Fruit fly (Drosophila melanogaster) whole organism, pupa: Measurements from ENCODE around the gene CG17362.

Experiments
- CG10348 ChIP-seq: fragments of 200-800 bp; sonication (Bioruptor generic); IDR thresholded peaks from 2 replicates; pipeline ENCODE4 v1.3.6; 2022; ENCODE audit warnings: missing biosample characterization, missing genetic modification characterization
- CG12605 ChIP-seq: fragments of 200-800 bp; sonication (Bioruptor generic); IDR thresholded peaks from 2 replicates; pipeline ENCODE4 v1.3.6; 2022; ENCODE audit warnings: missing biosample characterization, missing genetic modification characterization
- CG13204 ChIP-seq: fragments of 200-800 bp; sonication (Bioruptor generic); optimal IDR thresholded peaks from 2 replicates; lab custom pipeline; 2018; ENCODE audit warnings: missing biosample characterization, mild to moderate bottlenecking, missing genetic modification characterization, moderate library complexity
- CG14655 ChIP-seq: fragments of 200-800 bp; sonication (Bioruptor generic); optimal IDR thresholded peaks from 3 replicates; lab custom pipeline; 2017; ENCODE audit warnings: mild to moderate bottlenecking, missing biosample characterization, missing genetic modification reagents, missing genetic modification characterization
- CG15710 ChIP-seq: fragments of 200-800 bp; sonication (Bioruptor generic); optimal IDR thresholded peaks from 2 replicates; lab custom pipeline; 2018; ENCODE audit warnings: missing biosample characterization, mild to moderate bottlenecking, missing genetic modification characterization, moderate library complexity
- CG17806 ChIP-seq: fragments of 200-800 bp; sonication (Bioruptor generic); optimal IDR thresholded peaks from 2 replicates; lab custom pipeline; 2018; ENCODE audit warnings: missing biosample characterization, mild to moderate bottlenecking, missing genetic modification characterization, moderate library complexity
- CG32121 ChIP-seq: fragments of 200-800 bp; sonication (Bioruptor generic); IDR thresholded peaks from 2 replicates; pipeline ENCODE4 v1.3.6; 2022; ENCODE audit warnings: missing biosample characterization, missing genetic modification characterization
- CG34367 ChIP-seq: fragments of 200-800 bp; sonication (Bioruptor generic); optimal IDR thresholded peaks from 2 replicates; lab custom pipeline; 2018; ENCODE audit warnings: missing biosample characterization, mild to moderate bottlenecking, missing genetic modification characterization
- CG4496 ChIP-seq: fragments of 200-800 bp; sonication (Bioruptor generic); IDR thresholded peaks from 3 replicates; pipeline ENCODE4 v1.3.6; 2022; ENCODE audit warnings: missing biosample characterization, missing genetic modification characterization
- CG8159 ChIP-seq: fragments of 200-800 bp; sonication (Bioruptor generic); optimal IDR thresholded peaks from 3 replicates; lab custom pipeline; 2018; ENCODE audit warnings: missing biosample characterization, mild to moderate bottlenecking, missing genetic modification characterization, moderate library complexity
- CG8301 ChIP-seq: fragments of 200-800 bp; sonication (Bioruptor generic); optimal IDR thresholded peaks from 2 replicates; lab custom pipeline; 2018; ENCODE audit warnings: missing biosample characterization, mild to moderate bottlenecking, missing genetic modification characterization
- CG9948 ChIP-seq: fragments of 200-800 bp; sonication (Bioruptor generic); optimal IDR thresholded peaks from 2 replicates; lab custom pipeline; 2018; ENCODE audit warnings: missing biosample characterization, mild to moderate bottlenecking, missing genetic modification characterization, moderate library complexity
- D1 ChIP-seq: fragments of 200-800 bp; sonication (Bioruptor generic); optimal IDR thresholded peaks from 2 replicates; lab custom pipeline; 2018; ENCODE audit warnings: missing biosample characterization, mild to moderate bottlenecking, missing genetic modification characterization, moderate library complexity
- EcR ChIP-seq: fragments of 200-800 bp; sonication (Bioruptor generic); optimal IDR thresholded peaks from 3 replicates; lab custom pipeline; 2019; ENCODE audit warnings: missing biosample characterization, missing genetic modification characterization, mild to moderate bottlenecking, moderate library complexity, missing genetic modification reagents
- Ets98B ChIP-seq: fragments of 200-800 bp; sonication (Bioruptor generic); IDR thresholded peaks from 2 replicates; pipeline ENCODE4 v1.3.6; 2022; ENCODE audit warnings: missing biosample characterization, missing genetic modification characterization
- Pif1A ChIP-seq: fragments of 200-800 bp; sonication (Bioruptor generic); optimal IDR thresholded peaks from 3 replicates; lab custom pipeline; 2016; ENCODE audit warnings: missing biosample characterization, missing genetic modification characterization
- Pif1B ChIP-seq: fragments of 200-800 bp; sonication (Bioruptor generic); optimal IDR thresholded peaks from 3 replicates; lab custom pipeline; 2016; ENCODE audit warnings: missing biosample characterization, missing genetic modification characterization
- Snoo ChIP-seq: fragments of 200-800 bp; sonication (Bioruptor generic); optimal IDR thresholded peaks from 3 replicates; lab custom pipeline; 2017; ENCODE audit warnings: missing biosample characterization, mild to moderate bottlenecking, missing genetic modification characterization, inconsistent platforms
- fd96Ca ChIP-seq: fragments of 200-800 bp; sonication (Bioruptor generic); IDR thresholded peaks from 3 replicates; pipeline ENCODE4 v1.3.6; 2022; ENCODE audit warnings: missing biosample characterization, missing genetic modification characterization
- gl ChIP-seq: fragments of 200-800 bp; sonication (Bioruptor generic); optimal IDR thresholded peaks from 2 replicates; lab custom pipeline; 2018; ENCODE audit warnings: missing biosample characterization, mild to moderate bottlenecking, missing genetic modification characterization
- rn ChIP-seq: fragments of 200-800 bp; sonication (Bioruptor generic); IDR thresholded peaks from 2 replicates; pipeline ENCODE4 v1.3.6; 2022; ENCODE audit warnings: missing biosample characterization, missing genetic modification characterization

The CG17362 gene

DNA sequence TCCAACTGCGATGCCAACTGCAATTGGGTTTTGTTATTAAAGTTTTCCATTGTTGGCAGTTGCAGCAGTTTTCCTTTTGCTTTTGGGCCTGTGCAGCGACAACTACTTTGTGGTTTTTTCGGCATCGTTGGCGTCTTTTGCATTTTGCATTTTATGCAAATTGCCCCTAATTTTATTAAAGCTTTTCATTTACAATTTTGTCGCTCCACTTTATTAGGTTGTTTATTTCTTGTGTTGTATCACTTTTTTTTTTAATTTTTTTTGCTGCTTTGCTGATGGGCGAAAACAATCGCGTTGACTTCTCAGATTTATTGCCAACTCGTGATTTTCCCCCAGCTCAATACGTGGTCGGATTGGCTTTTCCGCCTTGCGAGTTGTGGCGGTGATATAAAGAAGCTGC lies 28.6 kb upstream of the CG17362 start:
- no peak for TF ChIP-seq Pif1A
- TF ChIP-seq CG34367 (tag; lab: Kevin White, UChicago), result no peak
- TF ChIP-seq CG13204 (GFP tag; lab: Kevin White, UChicago), result no peak
- no peak for TF ChIP-seq CG8301 (tag; lab: Kevin White, UChicago)
- TF ChIP-seq CG14655, result no peak

DNA sequence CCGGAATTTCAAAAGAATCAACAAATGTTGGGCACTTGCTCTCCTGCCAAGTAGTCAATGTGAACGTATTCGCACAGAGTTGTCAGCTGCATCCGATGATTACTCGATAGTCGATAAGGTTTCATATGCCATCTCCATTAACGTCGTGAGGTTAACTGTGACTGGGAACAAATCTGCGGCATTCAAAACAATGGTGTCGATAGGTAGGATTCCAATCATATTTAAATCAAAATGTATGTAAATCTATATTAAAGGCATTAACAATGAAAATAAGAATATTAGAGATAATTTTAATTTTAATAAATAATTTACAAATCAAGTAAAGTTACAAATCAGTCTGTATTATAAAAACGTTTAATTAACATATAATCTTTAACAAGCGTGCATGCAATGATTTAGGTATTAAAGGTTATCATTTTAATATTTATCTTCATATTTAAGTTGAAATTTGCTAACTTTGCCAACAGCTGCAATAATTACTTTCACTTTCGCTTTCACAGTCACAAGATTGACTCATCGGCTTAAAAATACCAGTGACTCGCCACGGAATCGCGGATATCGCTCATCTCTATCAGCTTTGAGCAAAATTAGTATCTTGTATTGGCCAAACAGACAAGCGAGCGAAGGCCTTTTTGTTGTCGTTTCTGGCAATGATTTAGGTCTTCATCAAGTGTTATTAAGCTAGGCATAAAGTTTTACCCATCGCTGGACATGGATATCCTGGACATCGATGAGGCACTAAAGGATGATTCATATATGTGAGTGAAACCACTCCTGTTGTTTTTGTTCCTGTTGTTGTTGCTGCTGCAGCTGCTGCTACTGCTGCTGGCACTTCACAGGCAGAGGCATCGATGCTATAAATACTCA lies 21.6 kb upstream of the CG17362 start, which contains the start of the genes Meics, Nxf3 and ssp2:
Gene Meics (minus strand): TSS at position 68 of the 867 bp plus-strand sequence.
Gene Nxf3 (plus strand): TSS at position 569 of the 867 bp plus-strand sequence.
Gene ssp2 (plus strand): TSS at position 569 of the 867 bp plus-strand sequence.
- TF ChIP-seq CG12605 (GFP tag; lab: Robert Waterston, UW) (no peak), CG8159 (tag; lab: Kevin White, UChicago) (no peak), CG4496 (GFP tag; lab: Robert Waterston, UW) (peak; percentile 30; the same call in 1 of the 3 replicates), CG17806 (tag; lab: Kevin White, UChicago) (no peak), Pif1B (GFP tag; lab: Kevin White, UChicago) (no peak), Pif1A (no peak)
- TF ChIP-seq, all 21 proteins: peak for 1

DNA sequence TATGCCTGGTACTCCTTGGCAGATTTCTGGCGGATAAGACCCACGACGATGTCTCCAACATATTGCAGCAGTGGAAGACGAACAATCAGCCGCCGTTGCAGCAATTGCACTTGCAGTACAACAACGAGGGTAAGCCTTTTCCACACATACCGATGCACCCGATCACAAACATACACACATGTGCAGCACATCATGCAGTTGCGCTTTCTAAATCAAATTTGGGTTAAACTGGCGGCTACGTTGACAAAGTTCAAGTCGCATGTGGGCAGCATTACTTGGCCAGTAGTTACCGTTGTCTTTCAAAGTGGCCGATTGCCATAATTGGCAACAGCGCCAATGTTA lies 20.9 kb upstream of the CG17362 start:
- TF ChIP-seq rn (GFP tag; lab: Robert Waterston, UW) (no peak), D1 (no peak), EcR (GFP tag; lab: Kevin White, UChicago) (no peak), CG10348 (no peak), CG32121 (GFP tag; lab: Robert Waterston, UW) (no peak), CG8301 (tag; lab: Kevin White, UChicago) (no peak), CG9948 (tag; lab: Kevin White, UChicago) (no peak), CG13204 (GFP tag; lab: Kevin White, UChicago) (no peak), Pif1A (no peak), gl (tag; lab: Kevin White, UChicago) (no peak), CG15710 (no peak), fd96Ca (GFP tag; lab: Robert Waterston, UW) (no peak), CG34367 (tag; lab: Kevin White, UChicago) (no peak), CG4496 (GFP tag; lab: Robert Waterston, UW) (no peak), Ets98B (GFP tag; lab: Robert Waterston, UW) (no peak), CG8159 (tag; lab: Kevin White, UChicago) (no peak), CG12605 (GFP tag; lab: Robert Waterston, UW) (no peak), Snoo (tag; lab: Kevin White, UChicago) (no peak), CG17806 (tag; lab: Kevin White, UChicago) (no peak), Pif1B (GFP tag; lab: Kevin White, UChicago) (no peak)

DNA sequence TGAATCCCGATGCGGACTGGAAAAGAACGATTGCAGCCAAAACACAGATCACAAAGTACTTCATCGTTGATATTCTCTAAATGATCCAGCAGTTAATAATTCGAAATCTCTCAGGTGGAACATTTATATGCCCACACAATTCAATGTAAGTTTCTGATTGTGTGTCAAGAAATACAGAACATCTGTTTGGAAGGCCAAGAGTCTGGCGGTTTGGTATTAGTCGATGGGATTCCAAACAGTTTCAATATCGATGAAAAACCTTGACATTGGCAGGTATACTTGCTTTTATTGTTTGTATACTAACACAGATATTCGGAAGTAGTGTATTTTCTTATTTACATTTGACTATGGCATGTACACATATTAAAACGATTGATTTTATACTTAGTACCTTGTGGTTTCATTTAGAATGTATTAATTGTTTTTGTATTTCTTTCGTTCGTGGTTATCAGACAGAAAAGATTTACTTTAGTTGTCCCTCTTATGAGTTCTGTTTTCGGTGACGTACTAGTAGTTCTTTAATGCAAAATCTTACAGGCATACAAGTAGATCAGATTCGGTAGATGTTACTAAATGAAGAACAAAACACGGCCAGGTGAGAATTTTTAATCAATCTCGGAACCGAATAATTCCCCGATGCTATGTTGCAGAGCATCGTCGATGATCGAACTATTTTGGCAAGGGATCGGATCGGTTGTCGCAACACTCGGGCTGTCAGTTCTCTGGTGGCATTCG lies 12.9 kb upstream of the CG17362 start, which contains the start of the genes CG13738 and Hsc70-1:
Gene CG13738 (minus strand): TSS at position 101 of the 735 bp plus-strand sequence.
Gene Hsc70-1 (plus strand): TSS at position 685 of the 735 bp plus-strand sequence.
- no peak for TF ChIP-seq CG32121 (GFP tag; lab: Robert Waterston, UW)
- no peak for TF ChIP-seq gl (tag; lab: Kevin White, UChicago)
- no peak for TF ChIP-seq CG17806 (tag; lab: Kevin White, UChicago)
- no peak for TF ChIP-seq CG8159 (tag; lab: Kevin White, UChicago)
- TF ChIP-seq CG15710, result no peak

DNA sequence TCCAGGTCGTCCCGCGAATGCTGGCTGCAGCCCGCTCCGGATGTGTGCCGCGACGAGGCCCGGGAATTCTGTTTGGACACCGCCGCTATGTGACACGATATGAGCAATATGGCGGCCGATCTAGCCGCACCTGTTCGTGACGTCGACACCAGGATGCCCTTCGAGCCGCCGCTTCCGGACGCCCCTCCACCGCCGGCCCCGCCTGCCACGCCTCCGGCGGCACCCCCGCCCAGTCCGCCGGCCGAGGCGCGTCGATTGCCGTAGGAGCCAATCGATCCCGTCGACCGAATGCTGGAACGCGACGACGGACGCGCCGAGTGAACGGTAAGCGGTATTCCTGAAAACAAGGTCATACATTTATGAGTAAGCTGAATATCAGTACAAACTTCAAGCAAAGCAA lies 3.9 kb upstream of the CG17362 start:
- TF ChIP-seq CG8301 (tag; lab: Kevin White, UChicago) (no peak), CG14655 (no peak), CG34367 (tag; lab: Kevin White, UChicago) (no peak), CG9948 (tag; lab: Kevin White, UChicago) (no peak), CG32121 (GFP tag; lab: Robert Waterston, UW) (no peak), CG15710 (no peak)

DNA sequence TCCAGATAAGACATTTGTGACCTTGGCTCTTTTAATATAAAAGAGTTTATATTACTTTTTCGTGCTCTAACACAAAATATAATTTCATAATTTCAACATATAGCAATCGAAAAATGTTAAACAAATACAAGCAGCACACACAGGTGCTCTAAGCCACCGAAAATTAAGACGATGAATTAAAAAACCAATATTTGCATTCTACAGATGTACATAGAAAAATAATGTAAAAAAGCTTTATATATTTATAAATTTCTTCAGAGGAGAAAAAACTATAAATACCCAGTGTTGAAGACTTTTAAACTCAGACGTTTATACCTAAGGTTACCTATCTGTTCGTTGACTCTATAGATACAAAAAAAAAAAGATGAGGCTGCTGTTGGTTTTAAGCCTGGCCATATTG lies 1.2 kb downstream of the CG17362 start, which contains the start of gene CG9040:
Gene CG9040 (plus strand): TSS at position 301 of the 400 bp plus-strand sequence.
- TF ChIP-seq CG12605 (GFP tag; lab: Robert Waterston, UW) (no peak), gl (tag; lab: Kevin White, UChicago) (no peak), Pif1A (no peak), CG17806 (tag; lab: Kevin White, UChicago) (no peak), CG13204 (GFP tag; lab: Kevin White, UChicago) (no peak), CG9948 (tag; lab: Kevin White, UChicago) (no peak), Snoo (tag; lab: Kevin White, UChicago) (no peak), CG4496 (GFP tag; lab: Robert Waterston, UW) (no peak), CG15710 (no peak), CG34367 (tag; lab: Kevin White, UChicago) (no peak), CG8159 (tag; lab: Kevin White, UChicago) (no peak), D1 (no peak)
- TF ChIP-seq, all 21 proteins: peak for 0
